Fruit fly (Drosophila melanogaster) whole organism: ENCODE results near the gene CG42831.

Experiments
- CG8478 ChIP-seq: fragments of >200 bp; optimal IDR thresholded peaks from 2 replicates; lab custom pipeline; 2018; ENCODE audit warnings: inconsistent platforms
- psq ChIP-seq: fragments of >200 bp; optimal IDR thresholded peaks from 2 replicates; lab custom pipeline; 2017

DNA sequence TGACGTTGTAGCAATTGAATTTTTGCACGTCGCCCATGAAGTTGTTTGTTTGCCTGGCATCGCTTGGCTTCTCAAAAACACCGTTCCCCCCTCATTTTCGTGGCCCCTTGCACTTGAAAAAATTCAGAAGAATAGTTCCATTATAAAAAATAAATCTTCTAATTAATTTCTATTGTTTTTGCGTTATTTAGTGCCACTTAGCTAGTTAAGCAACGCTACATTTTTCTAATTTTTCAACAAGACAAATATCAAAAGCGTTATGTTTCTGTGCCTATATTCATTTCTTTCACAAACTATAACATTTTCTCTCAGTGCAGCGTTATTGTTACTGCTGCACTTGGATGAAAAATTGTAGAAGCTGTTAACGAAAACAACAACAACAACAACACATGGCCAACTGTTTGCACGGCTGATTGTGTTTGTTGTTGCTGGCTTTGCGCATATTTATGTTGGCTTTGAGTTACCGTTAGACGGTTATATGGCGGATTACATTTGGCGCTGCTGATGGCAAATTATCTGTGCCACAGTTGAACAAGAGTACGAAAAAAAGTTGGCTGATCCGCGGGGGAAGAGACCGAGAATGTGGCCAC is 20.6 kb upstream of the CG42831 start:
- TF ChIP-seq CG8478 (no peak), psq (no peak)
